Fruit fly (Drosophila melanogaster): Measurements from ENCODE around the gene SmB.

The SmB gene

DNA sequence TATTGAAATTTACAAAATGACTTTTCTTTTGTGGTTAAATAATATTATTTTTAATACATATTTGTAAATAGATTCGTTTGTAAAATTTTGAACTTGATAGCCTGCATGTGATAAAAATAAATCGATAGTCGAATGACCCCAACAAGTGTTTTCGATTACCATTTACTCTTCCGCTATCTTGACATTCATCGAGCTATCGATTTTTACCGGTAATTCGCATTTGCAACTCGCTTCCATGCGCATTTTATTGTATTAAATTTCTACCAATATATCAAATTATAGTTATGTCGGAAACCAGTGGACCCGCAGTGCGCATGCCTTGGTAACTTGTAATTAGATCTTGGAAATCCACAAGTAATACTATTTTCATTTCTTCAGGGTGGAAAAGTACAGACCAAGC, 7.4 kb downstream of the SmB start, which contains the start of gene RfC3 (continued):
- TF ChIP-seq CG8290 (GFP tag; optimal IDR thresholded peaks at IDR 0.05) (no peak), CG8290 (tag; optimal IDR thresholded peaks at IDR 0.05) (no peak), MESR4 (GFP tag; optimal IDR thresholded peaks at IDR 0.05) (peak; percentile 29), CG1792 (GFP tag; optimal IDR thresholded peaks at IDR 0.05) (no peak), gsb-n (tag; optimal IDR thresholded peaks at IDR 0.05) (no peak), sd (tag; optimal IDR thresholded peaks at IDR 0.05) (no peak), pfk (GFP tag; optimal IDR thresholded peaks at IDR 0.05) (peak; percentile 48), pita (GFP tag; optimal IDR thresholded peaks at IDR 0.05) (no peak), p53 (GFP tag; optimal IDR thresholded peaks at IDR 0.05) (no peak), so (GFP tag; IDR thresholded peaks at IDR 0.05) (no peak), schlank (tag; optimal IDR thresholded peaks at IDR 0.05) (no peak), pho (GFP tag; optimal IDR thresholded peaks at IDR 0.05) (no peak), Ets65A (GFP tag) (no peak), ro (GFP tag; IDR thresholded peaks at IDR 0.05) (no peak), disco-r (GFP tag; optimal IDR thresholded peaks at IDR 0.05) (no peak), Vsx1 (GFP tag; optimal IDR thresholded peaks at IDR 0.05) (no peak), CG13424 (tag; optimal IDR thresholded peaks at IDR 0.05) (no peak), CG12155 (GFP tag; optimal IDR thresholded peaks at IDR 0.05) (no peak), eve (GFP tag; optimal IDR thresholded peaks at IDR 0.05) (no peak), exex (tag; optimal IDR thresholded peaks at IDR 0.05) (no peak), CG9727 (GFP tag; optimal IDR thresholded peaks at IDR 0.05) (no peak), B-H2 (GFP tag; optimal IDR thresholded peaks at IDR 0.05) (no peak), nmo (GFP tag; optimal IDR thresholded peaks at IDR 0.05) (no peak), Taf1 (GFP tag; IDR thresholded peaks at IDR 0.05) (no peak), CG10565 (GFP tag; optimal IDR thresholded peaks at IDR 0.05) (no peak), sens (GFP tag) (no peak), CG9932 (GFP tag; IDR thresholded peaks at IDR 0.05) (no peak), ase (GFP tag; IDR thresholded peaks at IDR 0.05) (no peak), Hmx (GFP tag; optimal IDR thresholded peaks at IDR 0.05) (no peak), maf-S (GFP tag; optimal IDR thresholded peaks at IDR 0.05) (no peak), dmrt11E (tag; optimal IDR thresholded peaks at IDR 0.05) (no peak), Elba2 (GFP tag; optimal IDR thresholded peaks at IDR 0.05) (no peak), Deaf1 (tag; optimal IDR thresholded peaks at IDR 0.05) (no peak), CG16815 (GFP tag; optimal IDR thresholded peaks at IDR 0.05) (no peak), CG6254 (GFP tag; optimal IDR thresholded peaks at IDR 0.05) (no peak), zf30C (GFP tag; optimal IDR thresholded peaks at IDR 0.05) (no peak), CG5180 (GFP tag; optimal IDR thresholded peaks at IDR 0.05) (no peak), Chrac-16 (GFP tag; optimal IDR thresholded peaks at IDR 0.05) (no peak), amos (GFP tag; IDR thresholded peaks at IDR 0.05; ENCODE audit: partially characterized antibody) (peak; percentile 76; the same call in 1 of the 2 replicates), CG2202 (tag; optimal IDR thresholded peaks at IDR 0.05) (no peak), insv (GFP tag; optimal IDR thresholded peaks at IDR 0.05) (no peak), CG7987 (GFP tag; optimal IDR thresholded peaks at IDR 0.05) (no peak), CG10462 (GFP tag; optimal IDR thresholded peaks at IDR 0.05) (no peak), CG7786 (GFP tag; optimal IDR thresholded peaks at IDR 0.05) (no peak), vvl (GFP tag; IDR thresholded peaks at IDR 0.05) (no peak), CG12299 (tag; optimal IDR thresholded peaks at IDR 0.05) (no peak), sc (optimal IDR thresholded peaks at IDR 0.05) (no peak), sc (GFP tag; optimal IDR thresholded peaks at IDR 0.05) (no peak), CG4360 (GFP tag; IDR thresholded peaks at IDR 0.05) (no peak), CG6791 (GFP tag; IDR thresholded peaks at IDR 0.05; ENCODE audit: partially characterized antibody) (peak; percentile 89), Ravus (GFP tag; IDR thresholded peaks at IDR 0.05) (no peak), CG30020 (tag; optimal IDR thresholded peaks at IDR 0.05) (peak; percentile 92), CG8388 (GFP tag; optimal IDR thresholded peaks at IDR 0.05) (no peak)
